Worm (Caenorhabditis elegans) whole organism, L1 larva: ENCODE results near the gene ZK742.6.

Experiments used
- alr-1 ChIP-seq: fragments of 200-800 bp; sonication (Bioruptor generic); optimal IDR thresholded peaks from 2 replicates; lab custom pipeline; 2018; ENCODE audit warnings: borderline replicate concordance, mild to moderate bottlenecking, missing genetic modification characterization, missing compliant biosample characterization
- nhr-28 ChIP-seq: fragments of 150-350 bp; optimal IDR thresholded peaks from 2 replicates; lab custom pipeline; 2014; ENCODE audit warnings: missing biosample characterization, missing genetic modification characterization
- nhr-84 ChIP-seq: sonication (generic microtip); optimal IDR thresholded peaks from 2 replicates; lab custom pipeline; 2017; ENCODE audit warnings: missing biosample characterization, missing genetic modification characterization

- no peak for TF ChIP-seq alr-1 (tag; lab: Kevin White, UChicago)
- no peak for TF ChIP-seq nhr-28 (tag; lab: Kevin White, UChicago)
- no peak for TF ChIP-seq nhr-84 (tag; lab: Kevin White, UChicago)
Measured at ce11 chrV:7811758-7812157, 3.0 kb downstream of the ZK742.6 start, which contains the start of gene ZK742.4.
